Fruit fly (Drosophila melanogaster): ENCODE data around the gene CG13720.

- TF ChIP-seq usp (GFP tag; optimal IDR thresholded peaks at IDR 0.05): no peak
- TF ChIP-seq brk (GFP tag; optimal IDR thresholded peaks at IDR 0.05): no peak
- TF ChIP-seq Vsx2 (GFP tag; optimal IDR thresholded peaks at IDR 0.05; ENCODE audit: partially characterized antibody): no peak
- no peak for TF ChIP-seq rgr (GFP tag; optimal IDR thresholded peaks at IDR 0.05)
- no peak for TF ChIP-seq psq (GFP tag; optimal IDR thresholded peaks at IDR 0.05)
- TF ChIP-seq Dfd (GFP tag; optimal IDR thresholded peaks at IDR 0.05): no peak
- no peak for TF ChIP-seq Mio (GFP tag; optimal IDR thresholded peaks at IDR 0.05)
These were observed 19.5 kb downstream of the CG13720 start for dm6 chr3L:4480764-4481163.
